Worm (Caenorhabditis elegans) whole organism, early embryonic: ENCODE results near the gene M163.11.

Source experiments
- B0310.2 ChIP-seq: sonication (generic microtip); optimal IDR thresholded peaks from 2 replicates; lab custom pipeline; 2016; ENCODE audit warnings: mild to moderate bottlenecking, missing genetic modification characterization, missing compliant biosample characterization
- F13C5.2 ChIP-seq: sonication (generic microtip); optimal IDR thresholded peaks from 2 replicates; lab custom pipeline; 2017; ENCODE audit warnings: mild to moderate bottlenecking, missing genetic modification characterization, inconsistent platforms, missing compliant biosample characterization
- aly-1 ChIP-seq: sonication (generic microtip); optimal IDR thresholded peaks from 2 replicates; lab custom pipeline; 2016; ENCODE audit warnings: missing genetic modification characterization, missing compliant biosample characterization
- ama-1 ChIP-seq: fragments of 150-350 bp; optimal IDR thresholded peaks from 2 replicates; lab custom pipeline; 2014
- ceh-13 ChIP-seq: fragments of 200-800 bp; sonication (Bioruptor generic); optimal IDR thresholded peaks from 2 replicates; lab custom pipeline; 2018; ENCODE audit warnings: mild to moderate bottlenecking, missing genetic modification characterization, missing compliant biosample characterization
- ceh-36 ChIP-seq: sonication (generic microtip); optimal IDR thresholded peaks from 2 replicates; lab custom pipeline; 2016; ENCODE audit warnings: missing genetic modification characterization, inconsistent platforms, missing compliant biosample characterization
- ets-7 ChIP-seq: sonication (generic microtip); optimal IDR thresholded peaks from 2 replicates; lab custom pipeline; 2016; ENCODE audit warnings: missing genotype, missing genetic modification characterization, missing compliant biosample characterization
- flt-1 ChIP-seq: fragments of 200-800 bp; sonication (Bioruptor generic); IDR thresholded peaks from 2 replicates; pipeline ENCODE4 v1.3.6; 2022; ENCODE audit warnings: missing genetic modification characterization, missing compliant biosample characterization
- hmbx-1 ChIP-seq: sonication (generic microtip); optimal IDR thresholded peaks from 2 replicates; lab custom pipeline; 2016; ENCODE audit warnings: mild to moderate bottlenecking, missing genetic modification characterization, missing compliant biosample characterization
- hmg-4 ChIP-seq: fragments of 200-800 bp; sonication (Bioruptor generic); optimal IDR thresholded peaks from 2 replicates; lab custom pipeline; 2018; ENCODE audit warnings: mild to moderate bottlenecking, missing genetic modification characterization, missing compliant biosample characterization
- hnd-1 ChIP-seq: sonication (generic microtip); optimal IDR thresholded peaks from 2 replicates; lab custom pipeline; 2016; ENCODE audit warnings: missing genetic modification characterization, missing compliant biosample characterization
- pes-1 ChIP-seq: fragments of 200-800 bp; sonication (Bioruptor generic); IDR thresholded peaks from 2 replicates; pipeline ENCODE4 v1.3.6; 2022; ENCODE audit warnings: missing genetic modification reagents, missing genetic modification characterization, missing compliant biosample characterization
- scrt-1 ChIP-seq: fragments of 200-800 bp; sonication (Bioruptor generic); IDR thresholded peaks from 2 replicates; pipeline ENCODE4 v1.3.6; 2022; ENCODE audit warnings: missing genetic modification characterization, missing compliant biosample characterization
- sea-1 ChIP-seq: fragments of 200-800 bp; sonication (Bioruptor generic); conservative IDR thresholded peaks from 2 replicates; pipeline ENCODE4 v1.3.6; 2022; ENCODE audit warnings: missing genetic modification characterization, missing compliant biosample characterization
- tbx-11 ChIP-seq: fragments of 200-800 bp; sonication (Bioruptor generic); IDR thresholded peaks from 2 replicates; pipeline ENCODE4 v1.3.6; 2022; ENCODE audit warnings: missing genetic modification characterization, missing compliant biosample characterization
- tbx-37 ChIP-seq: fragments of 200-800 bp; sonication (Bioruptor generic); conservative IDR thresholded peaks from 2 replicates; pipeline ENCODE4 v1.3.6; 2022; ENCODE audit warnings: missing genetic modification reagents, missing genetic modification characterization, missing compliant biosample characterization
- tra-4 ChIP-seq: sonication (generic microtip); optimal IDR thresholded peaks from 2 replicates; lab custom pipeline; 2017; ENCODE audit warnings: missing genetic modification characterization, missing compliant biosample characterization

The M163.11 gene

DNA sequence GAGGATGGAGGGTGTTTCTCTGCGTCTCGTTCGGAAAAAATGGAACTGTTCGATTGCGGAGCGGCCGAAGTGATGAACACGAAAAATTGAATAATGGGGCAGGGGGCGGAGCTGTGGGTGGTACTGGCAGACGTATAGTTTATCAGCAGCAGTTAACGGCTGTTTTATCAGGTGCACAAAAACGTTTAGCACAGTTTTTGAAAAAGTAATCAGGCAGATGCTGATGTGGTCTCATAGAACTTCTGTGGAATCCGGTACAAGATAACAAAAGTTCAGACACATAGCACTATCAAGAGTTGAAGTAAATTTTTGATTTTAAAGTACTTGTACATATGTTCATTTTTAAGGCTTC is 25.3 kb downstream of the M163.11 start:
- no peak for TF ChIP-seq hmbx-1
- TF ChIP-seq B0310.2, result no peak
- 0 out of 2 replicates have a peak, but pooled peaks have one; percentile 0 for TF ChIP-seq pes-1 (GFP tag; lab: Robert Waterston, UW)

DNA sequence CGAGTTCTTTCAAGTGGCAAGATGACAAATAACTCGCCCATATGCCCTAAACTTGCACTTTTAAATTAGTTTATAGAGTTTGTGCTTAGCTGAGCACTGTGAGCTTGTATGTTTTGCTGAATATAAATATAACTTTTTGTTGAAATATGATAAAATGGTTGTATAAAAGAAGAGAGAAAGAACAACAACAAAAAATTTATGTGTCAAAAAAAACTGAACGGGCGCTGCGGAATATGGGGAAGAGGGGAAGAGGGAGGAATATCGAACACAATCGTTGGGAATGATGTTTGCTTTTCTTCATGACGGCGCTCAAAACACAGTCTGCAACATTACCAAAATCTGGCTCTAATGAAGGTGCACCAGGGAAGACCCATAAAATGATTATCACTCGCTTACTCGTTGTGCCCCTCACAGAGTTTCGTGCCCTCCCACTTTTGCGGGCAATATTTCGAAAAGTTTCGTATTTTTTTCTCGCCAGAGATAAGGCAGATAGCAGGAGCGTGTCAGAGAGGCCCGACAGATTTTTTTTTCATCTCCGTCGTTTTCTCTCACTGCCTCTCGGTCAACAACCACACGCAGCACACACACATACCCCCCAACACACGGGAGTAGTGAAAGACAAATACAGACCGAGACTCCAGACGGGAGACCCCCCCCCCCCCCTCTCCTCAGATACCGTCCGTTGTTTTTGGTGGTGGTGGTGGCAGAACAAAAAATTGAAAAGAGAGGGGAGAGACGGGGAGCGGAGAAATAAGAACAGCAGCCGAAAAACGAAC is 26.6 kb downstream of the M163.11 start:
- TF ChIP-seq flt-1 (GFP tag; lab: Robert Waterston, UW), result no peak
- TF ChIP-seq hmbx-1, result no peak
- TF ChIP-seq aly-1 (tag; lab: Kevin White, UChicago), result no peak
- TF ChIP-seq sea-1 (GFP tag; lab: Robert Waterston, UW), result 0 out of 2 replicates have a peak, but pooled peaks have one; percentile 40
- no peak for TF ChIP-seq ceh-36
- TF ChIP-seq F13C5.2, result no peak
- no peak for TF ChIP-seq tbx-37 (GFP tag; lab: Robert Waterston, UW)
- no peak for TF ChIP-seq scrt-1 (GFP tag; lab: Robert Waterston, UW)
- peak; percentile 82 for TF ChIP-seq hmg-4 (GFP tag; lab: Kevin White, UChicago)
- no peak for TF ChIP-seq tbx-11 (GFP tag; lab: Robert Waterston, UW)
- TF ChIP-seq tra-4 (tag; lab: Kevin White, UChicago), result no peak
- no peak for TF ChIP-seq ceh-13 (GFP tag; lab: Kevin White, UChicago)

DNA sequence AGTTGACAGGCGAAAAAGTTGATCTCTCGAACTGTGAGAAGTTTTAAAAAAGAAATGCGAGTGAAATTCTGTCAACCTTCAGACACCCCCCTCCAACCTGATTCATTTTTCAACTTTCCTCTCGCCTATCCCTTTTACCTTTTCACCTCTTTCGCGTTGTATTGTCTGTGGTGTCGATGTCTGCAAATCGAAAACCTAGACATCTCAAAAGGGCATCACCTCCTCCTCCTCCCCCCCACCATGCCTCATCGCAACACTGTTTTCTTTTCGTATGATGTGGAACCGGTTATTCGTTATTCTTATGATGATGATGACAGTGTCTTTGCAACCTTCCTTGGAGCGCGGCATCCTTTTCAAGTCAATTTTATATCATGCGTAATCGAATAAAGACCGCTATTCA is 28.8 kb downstream of the M163.11 start:
- TF ChIP-seq tbx-11 (GFP tag; lab: Robert Waterston, UW) (no peak), hnd-1 (tag; lab: Kevin White, UChicago) (no peak)

DNA sequence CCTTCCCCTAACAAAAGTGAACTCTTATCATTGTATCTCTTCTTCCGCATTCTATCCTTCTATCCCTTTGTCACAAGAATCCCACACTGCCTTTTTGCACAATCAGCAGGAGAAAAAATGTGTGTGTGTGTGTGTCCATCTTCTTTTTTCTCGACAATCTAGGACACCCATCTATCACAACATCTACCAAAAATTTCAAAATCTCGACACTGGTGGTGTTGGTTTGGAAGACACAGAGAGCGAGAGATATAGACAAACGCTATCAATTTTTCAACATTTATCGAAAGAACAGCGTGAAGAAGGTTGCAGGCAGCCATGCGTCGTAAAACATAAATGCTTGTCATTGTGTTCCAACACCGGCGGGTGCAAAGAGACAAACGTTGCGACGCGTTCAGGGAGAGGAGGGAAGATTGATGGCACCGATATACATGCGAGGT is 29.7 kb downstream of the M163.11 start:
- no peak for TF ChIP-seq ceh-13 (GFP tag; lab: Kevin White, UChicago)
- TF ChIP-seq hmbx-1, result no peak
- no peak for TF ChIP-seq scrt-1 (GFP tag; lab: Robert Waterston, UW)
- no peak for TF ChIP-seq hmg-4 (GFP tag; lab: Kevin White, UChicago)
- no peak for TF ChIP-seq tbx-37 (GFP tag; lab: Robert Waterston, UW)
- no peak for TF ChIP-seq aly-1 (tag; lab: Kevin White, UChicago)

DNA sequence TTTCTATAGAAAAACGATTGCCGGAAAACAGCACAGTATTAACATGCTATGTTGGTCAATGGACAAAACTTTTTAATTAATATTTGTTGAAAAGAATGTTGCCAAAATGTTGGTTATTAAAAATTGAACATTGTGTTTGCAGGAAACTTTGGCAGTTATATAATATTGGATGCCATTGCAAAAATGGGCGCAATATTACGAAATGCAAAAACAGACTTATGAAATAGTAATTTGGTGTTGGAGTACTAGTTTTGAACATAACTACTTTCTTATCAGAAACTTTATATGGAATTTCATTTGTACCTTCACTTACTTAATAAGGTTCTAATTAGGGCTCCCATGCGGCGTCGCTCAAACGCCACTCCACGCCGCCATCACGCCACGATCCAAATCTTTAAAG is 31.2 kb downstream of the M163.11 start:
- TF ChIP-seq sea-1 (GFP tag; lab: Robert Waterston, UW) (no peak), ceh-36 (no peak), ets-7 (tag; lab: Kevin White, UChicago) (no peak), aly-1 (tag; lab: Kevin White, UChicago) (no peak), ceh-13 (GFP tag; lab: Kevin White, UChicago) (no peak), hmg-4 (GFP tag; lab: Kevin White, UChicago) (no peak), flt-1 (GFP tag; lab: Robert Waterston, UW) (no peak), hnd-1 (tag; lab: Kevin White, UChicago) (no peak), B0310.2 (no peak), pes-1 (GFP tag; lab: Robert Waterston, UW) (no peak), scrt-1 (GFP tag; lab: Robert Waterston, UW) (no peak), tra-4 (tag; lab: Kevin White, UChicago) (no peak), tbx-37 (GFP tag; lab: Robert Waterston, UW) (no peak)

DNA sequence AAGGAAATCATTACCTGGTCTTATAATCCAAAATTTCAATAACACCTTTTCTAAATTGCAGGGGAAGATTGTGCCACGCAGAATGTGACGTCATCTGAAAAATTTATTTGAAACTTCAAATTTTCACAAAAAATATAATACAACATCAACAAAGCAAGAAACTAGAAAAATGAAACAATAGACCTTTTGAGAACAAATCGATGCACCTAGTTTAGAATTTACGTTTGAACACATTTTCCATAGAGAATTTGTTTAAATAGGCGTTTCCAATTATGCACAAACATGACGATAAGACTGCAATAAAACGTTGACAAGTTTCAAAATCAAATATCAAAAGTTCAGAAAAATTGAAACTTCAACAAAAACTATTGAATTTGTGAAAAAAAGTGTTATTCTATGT is 33.6 kb downstream of the M163.11 start, which contains the start of gene fbxa-141:
Gene fbxa-141 (minus strand): TSS at position 101 of the 400 bp plus-strand sequence.
- TF ChIP-seq tbx-11 (GFP tag; lab: Robert Waterston, UW), result no peak
- no peak for TF ChIP-seq scrt-1 (GFP tag; lab: Robert Waterston, UW)
- TF ChIP-seq B0310.2, result no peak
- no peak for TF ChIP-seq hmg-4 (GFP tag; lab: Kevin White, UChicago)
- no peak for TF ChIP-seq hnd-1 (tag; lab: Kevin White, UChicago)
- no peak for TF ChIP-seq pes-1 (GFP tag; lab: Robert Waterston, UW)

DNA sequence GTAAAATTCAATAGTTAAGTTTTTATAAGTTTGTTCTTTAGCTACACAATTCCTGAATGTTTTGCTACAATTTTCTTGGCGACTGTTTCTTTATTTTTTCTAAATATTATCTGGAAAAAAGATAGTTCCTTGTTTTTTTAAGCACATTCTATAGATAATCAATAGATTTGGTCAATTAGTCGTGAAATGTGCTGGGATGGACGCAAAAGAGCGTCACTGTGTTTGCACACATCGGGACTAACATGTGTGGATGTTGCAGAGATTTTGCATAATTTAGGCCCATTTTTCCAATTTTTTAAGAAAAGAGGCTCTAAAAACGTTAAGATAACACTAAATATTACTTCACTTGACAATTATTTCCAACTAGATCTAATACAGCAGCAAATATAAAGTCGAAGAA is 34.3 kb downstream of the M163.11 start:
- TF ChIP-seq ceh-36 (peak; percentile 5), ama-1 (lab: Kevin White, UChicago) (no peak)

DNA sequence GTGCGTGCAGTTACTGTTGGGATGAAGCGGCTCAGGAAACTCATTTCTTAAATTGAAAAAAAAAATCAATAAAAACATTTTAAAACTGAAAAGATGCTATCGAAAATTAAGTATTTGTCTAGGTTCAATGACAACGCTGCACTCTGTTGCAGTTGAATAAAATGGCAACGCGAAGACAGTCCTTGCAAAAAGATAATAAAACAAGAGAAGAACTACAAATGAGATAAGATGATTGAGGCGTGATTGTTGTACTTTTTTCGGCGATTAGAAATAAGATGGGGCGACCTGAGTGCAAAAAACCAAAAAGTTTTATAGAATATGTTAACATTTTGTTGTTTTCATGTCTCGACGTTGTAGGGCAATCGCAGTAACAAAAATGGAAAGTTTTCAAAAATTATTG is 35.9 kb downstream of the M163.11 start, which contains the start of gene gcsh-1:
Gene gcsh-1 (minus strand): TSS at position 46 of the 400 bp plus-strand sequence.
- TF ChIP-seq F13C5.2 (no peak), hnd-1 (tag; lab: Kevin White, UChicago) (no peak), hmbx-1 (no peak)

DNA sequence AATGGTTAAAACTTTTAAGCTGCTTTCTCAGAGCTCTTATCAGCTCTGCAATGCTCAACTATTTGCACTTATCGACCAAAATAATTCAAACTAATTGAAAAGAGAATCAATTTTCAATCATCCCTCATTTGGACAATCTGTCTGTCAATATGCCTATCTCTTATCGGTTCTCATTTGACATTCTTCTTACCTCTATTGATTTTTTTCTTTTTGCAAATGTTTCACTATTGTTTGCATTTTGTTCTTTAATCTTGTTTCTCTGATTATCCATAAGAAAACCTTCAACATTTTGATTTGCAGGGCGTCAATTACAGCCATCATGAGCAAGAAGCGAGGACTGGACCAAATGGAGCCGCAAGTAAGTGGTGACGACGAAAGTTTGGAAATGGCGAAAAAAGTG is 37.4 kb downstream of the M163.11 start, which contains the start of gene D1025.10:
Gene D1025.10 (plus strand): TSS at position 301 of the 400 bp plus-strand sequence.
- TF ChIP-seq ama-1 (lab: Kevin White, UChicago) (no peak), hnd-1 (tag; lab: Kevin White, UChicago) (no peak), flt-1 (GFP tag; lab: Robert Waterston, UW) (no peak), pes-1 (GFP tag; lab: Robert Waterston, UW) (no peak), hmbx-1 (no peak), tbx-11 (GFP tag; lab: Robert Waterston, UW) (no peak), tra-4 (tag; lab: Kevin White, UChicago) (no peak), ceh-13 (GFP tag; lab: Kevin White, UChicago) (no peak), B0310.2 (no peak), ets-7 (tag; lab: Kevin White, UChicago) (no peak), tbx-37 (GFP tag; lab: Robert Waterston, UW) (no peak), hmg-4 (GFP tag; lab: Kevin White, UChicago) (no peak), aly-1 (tag; lab: Kevin White, UChicago) (no peak), scrt-1 (GFP tag; lab: Robert Waterston, UW) (no peak), sea-1 (GFP tag; lab: Robert Waterston, UW) (no peak), ceh-36 (no peak)
